Fruit fly (Drosophila melanogaster) whole organism, embryonic: ENCODE measurements around the gene Pits.

ENCODE experiments used
- CG10959 ChIP-seq: fragments of 200-800 bp; sonication (Bioruptor generic); IDR thresholded peaks from 2 replicates; pipeline ENCODE4 v1.3.6; 2022; ENCODE audit warnings: missing biosample characterization, missing genetic modification characterization
- CG12391 ChIP-seq: fragments of 200-800 bp; sonication (Bioruptor generic); optimal IDR thresholded peaks from 3 replicates; lab custom pipeline; 2018; ENCODE audit warnings: missing biosample characterization, mild to moderate bottlenecking, missing genetic modification characterization, moderate library complexity
- CG12659 ChIP-seq: fragments of 200-800 bp; sonication (Bioruptor generic); optimal IDR thresholded peaks from 3 replicates; lab custom pipeline; 2017; ENCODE audit warnings: mild to moderate bottlenecking, missing biosample characterization, missing genetic modification reagents, missing genetic modification characterization
- CG15479 ChIP-seq: fragments of 200-800 bp; sonication (Bioruptor generic); optimal IDR thresholded peaks from 3 replicates; lab custom pipeline; 2019; ENCODE audit warnings: missing biosample characterization, mild to moderate bottlenecking, missing genetic modification characterization, moderate library complexity
- CG2120 ChIP-seq: fragments of 200-800 bp; sonication (Bioruptor generic); optimal IDR thresholded peaks from 3 replicates; lab custom pipeline; 2016; ENCODE audit warnings: missing biosample characterization, missing genetic modification characterization
- CG4360 ChIP-seq: fragments of 200-800 bp; sonication (Bioruptor generic); IDR thresholded peaks from 2 replicates; pipeline ENCODE4 v1.3.6; 2022; ENCODE audit warnings: missing biosample characterization, missing genetic modification characterization
- CG7786 ChIP-seq: fragments of 200-800 bp; sonication (Bioruptor generic); optimal IDR thresholded peaks from 2 replicates; lab custom pipeline; 2016; ENCODE audit warnings: missing biosample characterization, missing genetic modification characterization
- CG7963 ChIP-seq: fragments of 200-800 bp; sonication (Bioruptor generic); IDR thresholded peaks from 3 replicates; pipeline ENCODE4 v1.3.6; 2022; ENCODE audit warnings: missing biosample characterization, missing genetic modification characterization; ENCODE audit not compliant: partially characterized antibody
- CG9797 ChIP-seq: fragments of 200-800 bp; sonication (Bioruptor generic); optimal IDR thresholded peaks from 3 replicates; lab custom pipeline; 2018; ENCODE audit warnings: missing biosample characterization, mild to moderate bottlenecking, missing genetic modification characterization
- CG9932 ChIP-seq: fragments of 200-800 bp; sonication (Bioruptor generic); IDR thresholded peaks from 2 replicates; pipeline ENCODE4 v1.3.6; 2022; ENCODE audit warnings: missing biosample characterization, missing genetic modification characterization
- Deaf1 ChIP-seq: fragments of 200-800 bp; optimal IDR thresholded peaks from 3 replicates; lab custom pipeline; 2019; ENCODE audit warnings: missing biosample characterization, mild to moderate bottlenecking, missing genetic modification characterization, moderate library complexity
- Dip2 ChIP-seq: fragments of 200-800 bp; sonication (Bioruptor generic); IDR thresholded peaks from 2 replicates; pipeline ENCODE4 v1.3.6; 2022; ENCODE audit warnings: missing biosample characterization, missing genetic modification characterization
- Elba2 ChIP-seq: fragments of 200-800 bp; sonication (Bioruptor generic); optimal IDR thresholded peaks from 3 replicates; lab custom pipeline; 2016; ENCODE audit warnings: missing biosample characterization, missing genetic modification characterization
- Med ChIP-seq: fragments of 200-800 bp; sonication (Bioruptor generic); peaks from one replicate; lab custom pipeline; 2016; ENCODE audit warnings: missing biosample characterization, missing genetic modification characterization, mild to moderate bottlenecking, inconsistent platforms, moderate library complexity
- Mrtf ChIP-seq: fragments of 200-800 bp; sonication (Bioruptor generic); IDR thresholded peaks from 3 replicates; pipeline ENCODE4 v1.3.6; 2022; ENCODE audit warnings: missing biosample characterization, missing genetic modification characterization
- Nf-YB ChIP-seq: fragments of 200-800 bp; sonication (Bioruptor generic); optimal IDR thresholded peaks from 3 replicates; lab custom pipeline; 2019; ENCODE audit warnings: missing biosample characterization, mild to moderate bottlenecking, missing genetic modification characterization, moderate library complexity
- Nf-YC ChIP-seq: fragments of 200-800 bp; optimal IDR thresholded peaks from 3 replicates; lab custom pipeline; 2019; ENCODE audit warnings: missing biosample characterization, mild to moderate bottlenecking, missing genetic modification characterization, moderate library complexity
- Pdp1 ChIP-seq, 2 experiments: fragments of 200-800 bp; sonication (Bioruptor generic); optimal IDR thresholded peaks; 3 replicates each; lab custom pipeline; 2016; ENCODE audit warnings: missing biosample characterization in 2 of 2, missing genetic modification characterization in 2 of 2, mild to moderate bottlenecking in 1 of 2, moderate library complexity in 1 of 2
- Ravus ChIP-seq: fragments of 200-800 bp; sonication (Bioruptor generic); IDR thresholded peaks from 2 replicates; pipeline ENCODE4 v1.3.6; 2022; ENCODE audit warnings: missing biosample characterization, missing genetic modification characterization
- Sry-δ ChIP-seq: fragments of 200-800 bp; sonication (Bioruptor generic); optimal IDR thresholded peaks from 2 replicates; lab custom pipeline; 2016; ENCODE audit warnings: missing biosample characterization, missing genetic modification characterization
- Trl ChIP-seq, 3 experiments: fragments of >200 bp in 2 of 3; fragments of 200-800 bp in 1 of 3; sonication (Bioruptor generic) in 1 of 3; optimal IDR thresholded peaks; 2 replicates in 1 of 3; 3 replicates in 2 of 3; lab custom pipeline; 2016 to 2017; ENCODE audit warnings: missing biosample characterization in 1 of 3, missing genetic modification characterization in 1 of 3
- al ChIP-seq: fragments of 200-800 bp; sonication (Bioruptor generic); IDR thresholded peaks from 2 replicates; pipeline ENCODE4 v1.3.6; 2022; ENCODE audit warnings: missing biosample characterization, missing genetic modification characterization
- bbx ChIP-seq: fragments of 200-800 bp; sonication (Bioruptor generic); IDR thresholded peaks from 2 replicates; pipeline ENCODE4 v1.3.6; 2022; ENCODE audit warnings: missing biosample characterization, missing genetic modification characterization; ENCODE audit not compliant: partially characterized antibody
- bigmax ChIP-seq: fragments of 200-800 bp; sonication (Bioruptor generic); optimal IDR thresholded peaks from 2 replicates; lab custom pipeline; 2018; ENCODE audit warnings: missing biosample characterization, mild to moderate bottlenecking, missing genetic modification characterization
- cg ChIP-seq: fragments of 200-800 bp; sonication (Bioruptor generic); optimal IDR thresholded peaks from 3 replicates; lab custom pipeline; 2019; ENCODE audit warnings: missing biosample characterization, mild to moderate bottlenecking, missing genetic modification characterization, moderate library complexity
- chinmo ChIP-seq: fragments of 200-800 bp; sonication (Bioruptor generic); IDR thresholded peaks from 4 replicates; pipeline ENCODE4 v1.3.6; 2022; ENCODE audit warnings: missing biosample characterization, missing genetic modification characterization; ENCODE audit not compliant: partially characterized antibody
- exex ChIP-seq: fragments of 200-800 bp; sonication (Bioruptor generic); optimal IDR thresholded peaks from 4 replicates; lab custom pipeline; 2018; ENCODE audit warnings: missing biosample characterization, mild to moderate bottlenecking, missing genetic modification characterization, moderate library complexity
- insv ChIP-seq, 2 experiments: fragments of 200-800 bp; sonication (Bioruptor generic); optimal IDR thresholded peaks; 3 replicates each; lab custom pipeline; 2016 to 2018; ENCODE audit warnings: missing biosample characterization in 2 of 2, missing genetic modification characterization in 2 of 2
- ken ChIP-seq: fragments of 200-800 bp; sonication (Bioruptor generic); IDR thresholded peaks from 3 replicates; pipeline ENCODE4 v1.3.6; 2022; ENCODE audit warnings: missing biosample characterization, missing genetic modification characterization
- lov ChIP-seq, 2 experiments: fragments of 200-800 bp in 1 of 2; fragments of >200 bp in 1 of 2; sonication (Bioruptor generic) in 1 of 2; IDR thresholded peaks in 1 of 2; optimal IDR thresholded peaks in 1 of 2; 2 replicates in 1 of 2; 3 replicates in 1 of 2; pipeline versions ENCODE4 v1.3.6 to Lab custom; 2017 to 2022; ENCODE audit warnings: missing biosample characterization in 1 of 2, missing genetic modification characterization in 1 of 2
- mam ChIP-seq: fragments of 200-800 bp; sonication (Bioruptor generic); optimal IDR thresholded peaks from 3 replicates; lab custom pipeline; 2016; ENCODE audit warnings: missing biosample characterization, missing genetic modification characterization
- pfk ChIP-seq: fragments of 200-800 bp; sonication (Bioruptor generic); optimal IDR thresholded peaks from 2 replicates; lab custom pipeline; 2018; ENCODE audit warnings: missing biosample characterization, mild to moderate bottlenecking, missing genetic modification characterization, moderate library complexity
- pho ChIP-seq: fragments of 200-800 bp; sonication (Bioruptor generic); optimal IDR thresholded peaks from 2 replicates; lab custom pipeline; 2016; ENCODE audit warnings: missing biosample characterization, missing genetic modification characterization
- pum ChIP-seq: fragments of 200-800 bp; sonication (Bioruptor generic); optimal IDR thresholded peaks from 2 replicates; lab custom pipeline; 2016; ENCODE audit warnings: missing biosample characterization, missing genetic modification characterization
- repo ChIP-seq: fragments of 200-800 bp; sonication (Bioruptor generic); optimal IDR thresholded peaks from 2 replicates; lab custom pipeline; 2016; ENCODE audit warnings: missing biosample characterization, missing genetic modification characterization
- row ChIP-seq: fragments of 200-800 bp; sonication (Bioruptor generic); IDR thresholded peaks from 3 replicates; pipeline ENCODE4 v1.3.6; 2022; ENCODE audit warnings: missing biosample characterization, missing genetic modification characterization
- sens ChIP-seq: fragments of 200-800 bp; sonication (Bioruptor generic); peaks from one replicate; lab custom pipeline; 2016; ENCODE audit warnings: missing biosample characterization, missing genetic modification characterization
- slbo ChIP-seq: fragments of 200-800 bp; sonication (Bioruptor generic); IDR thresholded peaks from 2 replicates; pipeline ENCODE4 v1.3.6; 2022; ENCODE audit warnings: missing biosample characterization, missing genetic modification characterization
- ssp ChIP-seq: fragments of 200-800 bp; sonication (Bioruptor generic); IDR thresholded peaks from 2 replicates; pipeline ENCODE4 v1.3.6; 2022; ENCODE audit warnings: missing biosample characterization, missing genetic modification characterization
- sug ChIP-seq: fragments of 200-800 bp; optimal IDR thresholded peaks from 2 replicates; lab custom pipeline; 2019; ENCODE audit warnings: missing biosample characterization, mild to moderate bottlenecking, missing genetic modification characterization, moderate library complexity
- tap ChIP-seq: fragments of 200-800 bp; optimal IDR thresholded peaks from 3 replicates; lab custom pipeline; 2019; ENCODE audit warnings: missing biosample characterization, mild to moderate bottlenecking, missing genetic modification characterization, moderate library complexity
- unpg ChIP-seq: fragments of 200-800 bp; sonication (Bioruptor generic); optimal IDR thresholded peaks from 3 replicates; lab custom pipeline; 2018; ENCODE audit warnings: missing biosample characterization, mild to moderate bottlenecking, missing genetic modification characterization, moderate library complexity
- zen2 ChIP-seq: fragments of 200-800 bp; sonication (Bioruptor generic); IDR thresholded peaks from 3 replicates; pipeline ENCODE4 v1.3.6; 2022; ENCODE audit warnings: missing biosample characterization, missing genetic modification characterization; ENCODE audit not compliant: partially characterized antibody

Gene Pits

dm6 chrX:12611536-12612458 is 28.8 kb upstream of the Pits start, which contains the start of the genes CG1463 and Fpgs1 (continued):
- TF ChIP-seq bbx (GFP tag; lab: Robert Waterston, UW) (peak; percentile 61), Mrtf (GFP tag; lab: Robert Waterston, UW) (no peak), lov (optimal IDR thresholded peaks at IDR 0.05; lab: Kevin White, UChicago) (no peak), lov (GFP tag; IDR thresholded peaks at IDR 0.05; lab: Robert Waterston, UW) (no peak), Ravus (no peak), CG12391 (tag; lab: Kevin White, UChicago) (peak; percentile 57), repo (GFP tag; lab: Kevin White, UChicago) (no peak), ssp (GFP tag; lab: Robert Waterston, UW) (no peak)

dm6 chrX:12600802-12601793 is 18.1 kb upstream of the Pits start:
- TF ChIP-seq Deaf1 = no peak
- TF ChIP-seq Nf-YB = peak; percentile 82
- peak; percentile 12 for TF ChIP-seq mam (GFP tag; lab: Kevin White, UChicago)
- peak; percentile 87 for TF ChIP-seq exex
- peak; percentile 96 for TF ChIP-seq CG4360 (GFP tag; lab: Robert Waterston, UW)
- TF ChIP-seq Nf-YC (tag; lab: Kevin White, UChicago) = peak; percentile 85
- no peak for TF ChIP-seq CG7963 (GFP tag; lab: Robert Waterston, UW)
- TF ChIP-seq Trl (optimal IDR thresholded peaks at IDR 0.05; lab: Kevin White, UChicago) = peak in 1 of 2 experiments; percentile 4
- TF ChIP-seq Trl (GFP tag; optimal IDR thresholded peaks at IDR 0.05; lab: Kevin White, UChicago) = no peak
- TF ChIP-seq sens (GFP tag; lab: Kevin White, UChicago) = peak; percentile 50
- no peak for TF ChIP-seq tap (tag; lab: Kevin White, UChicago)
- no peak for TF ChIP-seq Dip2
- TF ChIP-seq Elba2 = peak; percentile 75
- TF ChIP-seq chinmo (GFP tag; lab: Robert Waterston, UW) = 0 out of 4 replicates have a peak, but pooled peaks have one; percentile 49
- peak; percentile 85 for TF ChIP-seq cg (GFP tag; lab: Kevin White, UChicago)
- TF ChIP-seq Pdp1 (GFP tag; optimal IDR thresholded peaks at IDR 0.05; lab: Kevin White, UChicago) = peak in 1 of 2 experiments; percentile 38
- TF ChIP-seq bigmax = peak; percentile 32
- TF ChIP-seq pho (GFP tag; lab: Kevin White, UChicago) = peak; percentile 1
- TF ChIP-seq unpg (GFP tag; lab: Kevin White, UChicago) = no peak
- peak; percentile 97 for TF ChIP-seq pfk (GFP tag; lab: Kevin White, UChicago)
- no peak for TF ChIP-seq ssp (GFP tag; lab: Robert Waterston, UW)
- peak; percentile 25 for TF ChIP-seq CG15479 (GFP tag; lab: Kevin White, UChicago)
- peak; percentile 18 for TF ChIP-seq CG7786 (GFP tag; lab: Kevin White, UChicago)
- TF ChIP-seq CG2120 (GFP tag; lab: Kevin White, UChicago) = peak; percentile 60
- TF ChIP-seq sug (tag; lab: Kevin White, UChicago) = peak; percentile 18
- TF ChIP-seq row (GFP tag; lab: Robert Waterston, UW) = peak; percentile 43; the same call in 1 of the 3 replicates
- TF ChIP-seq ken = no peak
- no peak for TF ChIP-seq CG9797 (GFP tag; lab: Kevin White, UChicago)
- TF ChIP-seq al (GFP tag; lab: Robert Waterston, UW) = no peak
- no peak for TF ChIP-seq pum
- TF ChIP-seq CG12659 (GFP tag; lab: Kevin White, UChicago) = peak; percentile 19
- no peak for TF ChIP-seq slbo (GFP tag; lab: Robert Waterston, UW)
- peak; percentile 24; the same call in 1 of the 2 replicates for TF ChIP-seq CG9932 (GFP tag; lab: Robert Waterston, UW)
- peak; percentile 62 for TF ChIP-seq Med (GFP tag; lab: Kevin White, UChicago)
- peak; percentile 54; the same call in 1 of the 2 replicates for TF ChIP-seq CG10959 (GFP tag; lab: Robert Waterston, UW)
- TF ChIP-seq zen2 (GFP tag; lab: Robert Waterston, UW) = no peak
- peak; percentile 37 to 94 for TF ChIP-seq insv (GFP tag; optimal IDR thresholded peaks at IDR 0.05; lab: Kevin White, UChicago)
- no peak for TF ChIP-seq Sry-δ (GFP tag; lab: Kevin White, UChicago)
